Worm (Caenorhabditis elegans) whole organism, young adult: ENCODE measurements around the gene B0001.3.
A peak's percentile ranks its signal among the peaks of the same experiment; 100 is the strongest.
"Not testable (repeated sequence)": the region's sequence is repeated elsewhere in the genome, so short reads cannot be mapped to it uniquely, and the experiment has no call there.

Experiments used
- B0019.2 ChIP-seq: fragments of 200-800 bp; sonication (Bioruptor generic); conservative IDR thresholded peaks from 2 replicates; pipeline ENCODE4 v1.3.6; 2022; ENCODE audit warnings: missing genetic modification reagents, missing genetic modification characterization, missing compliant biosample characterization
- B0336.3 ChIP-seq: fragments of 200-800 bp; sonication (Bioruptor generic); IDR thresholded peaks from 2 replicates; pipeline ENCODE4 v1.3.6; 2022; ENCODE audit warnings: missing genetic modification characterization, missing compliant biosample characterization
- D2030.7 ChIP-seq: fragments of 200-800 bp; sonication (Bioruptor generic); IDR thresholded peaks from 2 replicates; pipeline ENCODE4 v1.3.6; 2022; ENCODE audit warnings: missing genetic modification reagents, missing genetic modification characterization, missing compliant biosample characterization
- F37B4.10 ChIP-seq: fragments of 200-800 bp; sonication (Bioruptor generic); IDR thresholded peaks from 2 replicates; pipeline ENCODE4 v1.3.6; 2022; ENCODE audit warnings: missing genetic modification characterization, missing compliant biosample characterization
- F49E8.2 ChIP-seq: sonication (generic microtip); optimal IDR thresholded peaks from 3 replicates; lab custom pipeline; 2017; ENCODE audit warnings: missing genetic modification characterization, mild to moderate bottlenecking, missing compliant biosample characterization, antibody characterized with exemption, moderate library complexity; ENCODE audit not compliant: insufficient read depth
- F55B11.4 ChIP-seq: sonication (generic microtip); optimal IDR thresholded peaks from 2 replicates; lab custom pipeline; 2016; ENCODE audit warnings: missing compliant biosample characterization, missing genetic modification characterization, borderline replicate concordance; ENCODE audit not compliant: insufficient read depth
- F57C9.4 ChIP-seq: sonication (generic microtip); optimal IDR thresholded peaks from 2 replicates; lab custom pipeline; 2017; ENCODE audit warnings: mild to moderate bottlenecking, missing genetic modification characterization, missing compliant biosample characterization
- Y79H2A.3 ChIP-seq: fragments of 200-800 bp; sonication (Bioruptor generic); conservative IDR thresholded peaks from 2 replicates; pipeline ENCODE4 v1.3.6; 2022; ENCODE audit warnings: missing genetic modification reagents, missing genetic modification characterization, missing compliant biosample characterization
- Y95B8A.8 ChIP-seq: fragments of 200-800 bp; sonication (Bioruptor generic); IDR thresholded peaks from 2 replicates; pipeline ENCODE4 v1.3.6; 2022; ENCODE audit warnings: missing genetic modification reagents, missing genetic modification characterization, missing compliant biosample characterization
- ZK185.1 ChIP-seq: sonication (generic microtip); optimal IDR thresholded peaks from 2 replicates; lab custom pipeline; 2016; ENCODE audit warnings: mild to moderate bottlenecking, missing genetic modification characterization, missing compliant biosample characterization; ENCODE audit not compliant: poor library complexity, severe bottlenecking
- aptf-3 ChIP-seq: fragments of 200-800 bp; sonication (Bioruptor generic); IDR thresholded peaks from 2 replicates; pipeline ENCODE4 v1.3.6; 2022; ENCODE audit warnings: missing genetic modification characterization, missing compliant biosample characterization
- athp-1 ChIP-seq: sonication (generic microtip); optimal IDR thresholded peaks from 2 replicates; lab custom pipeline; 2017; ENCODE audit warnings: mild to moderate bottlenecking, missing genetic modification characterization, missing compliant biosample characterization
- attf-3 ChIP-seq: fragments of 200-800 bp; sonication (Bioruptor generic); conservative IDR thresholded peaks from 2 replicates; pipeline ENCODE4 v1.3.6; 2022; ENCODE audit warnings: missing genetic modification reagents, missing genetic modification characterization, missing compliant biosample characterization
- attf-6 ChIP-seq: fragments of 200-800 bp; sonication (Bioruptor generic); IDR thresholded peaks from 2 replicates; pipeline ENCODE4 v1.3.6; 2022; ENCODE audit warnings: missing genetic modification reagents, missing genetic modification characterization, missing compliant biosample characterization
- bed-2 ChIP-seq: fragments of 200-800 bp; sonication (Bioruptor generic); IDR thresholded peaks from 2 replicates; pipeline ENCODE4 v1.3.6; 2022; ENCODE audit warnings: missing genetic modification reagents, missing genetic modification characterization, missing compliant biosample characterization
- ceh-27 ChIP-seq: fragments of 200-800 bp; sonication (Bioruptor generic); optimal IDR thresholded peaks from 2 replicates; lab custom pipeline; 2018; ENCODE audit warnings: mild to moderate bottlenecking, missing genetic modification characterization, moderate library complexity, missing compliant biosample characterization
- ceh-79 ChIP-seq: sonication (generic microtip); optimal IDR thresholded peaks from 2 replicates; lab custom pipeline; 2017; ENCODE audit warnings: mild to moderate bottlenecking, missing genetic modification characterization, missing compliant biosample characterization
- dpff-1 ChIP-seq: sonication (generic microtip); optimal IDR thresholded peaks from 2 replicates; lab custom pipeline; 2017; ENCODE audit warnings: mild to moderate bottlenecking, missing genetic modification characterization, missing compliant biosample characterization
- dpl-1 ChIP-seq: fragments of 150-350 bp; optimal IDR thresholded peaks from 2 replicates; lab custom pipeline; 2014; ENCODE audit warnings: missing biosample characterization, missing genetic modification reagents, missing genetic modification characterization
- fkh-3 ChIP-seq: sonication (generic microtip); optimal IDR thresholded peaks from 2 replicates; lab custom pipeline; 2016; ENCODE audit warnings: mild to moderate bottlenecking, missing genetic modification characterization, missing compliant biosample characterization
- gei-17 ChIP-seq: fragments of 200-800 bp; sonication (Bioruptor generic); optimal IDR thresholded peaks from 2 replicates; lab custom pipeline; 2018; ENCODE audit warnings: mild to moderate bottlenecking, missing genetic modification characterization, missing compliant biosample characterization
- him-1 ChIP-seq: sonication (generic microtip); optimal IDR thresholded peaks from 2 replicates; lab custom pipeline; 2016; ENCODE audit warnings: missing genotype, missing genetic modification reagents, missing genetic modification characterization, missing compliant biosample characterization
- hlh-26 ChIP-seq: fragments of 200-800 bp; sonication (Bioruptor generic); conservative IDR thresholded peaks from 2 replicates; pipeline ENCODE4 v1.3.6; 2022; ENCODE audit warnings: missing genetic modification reagents, missing genetic modification characterization, missing compliant biosample characterization
- hrde-1 ChIP-seq: sonication (generic microtip); optimal IDR thresholded peaks from 2 replicates; lab custom pipeline; 2016; ENCODE audit warnings: missing genetic modification characterization, mild to moderate bottlenecking, missing compliant biosample characterization, moderate library complexity, missing genotype, missing genetic modification reagents, borderline replicate concordance
- let-526 ChIP-seq: fragments of 200-800 bp; sonication (Bioruptor generic); IDR thresholded peaks from 2 replicates; pipeline ENCODE4 v1.3.6; 2022; ENCODE audit warnings: missing genetic modification reagents, missing genetic modification characterization, missing compliant biosample characterization
- let-607 ChIP-seq, 2 experiments: fragments of 200-800 bp in 1 of 2; sonication (Bioruptor generic) in 1 of 2; sonication (generic microtip) in 1 of 2; optimal IDR thresholded peaks; 2 replicates each; lab custom pipeline; 2016 to 2018; ENCODE audit warnings: mild to moderate bottlenecking in 2 of 2, missing compliant biosample characterization in 2 of 2, missing genetic modification characterization in 2 of 2, moderate library complexity in 2 of 2, missing genotype in 1 of 2
- lsl-1 ChIP-seq: fragments of 200-800 bp; sonication (Bioruptor generic); optimal IDR thresholded peaks from 2 replicates; lab custom pipeline; 2018; ENCODE audit warnings: mild to moderate bottlenecking, missing genetic modification characterization, moderate library complexity, missing compliant biosample characterization
- madf-8 ChIP-seq: fragments of 200-800 bp; sonication (Bioruptor generic); conservative IDR thresholded peaks from 2 replicates; pipeline ENCODE4 v1.3.6; 2022; ENCODE audit warnings: missing genetic modification reagents, missing genetic modification characterization, missing compliant biosample characterization
- mes-4 ChIP-seq: sonication (generic microtip); optimal IDR thresholded peaks from 2 replicates; lab custom pipeline; 2016; ENCODE audit warnings: missing genotype, missing genetic modification characterization, missing compliant biosample characterization
- nfya-1 ChIP-seq: sonication (generic microtip); optimal IDR thresholded peaks from 2 replicates; lab custom pipeline; 2017; ENCODE audit warnings: antibody characterized with exemption, missing compliant biosample characterization, missing genetic modification characterization, borderline replicate concordance; ENCODE audit not compliant: insufficient read depth
- nfya-2 ChIP-seq: fragments of 200-800 bp; sonication (Bioruptor generic); IDR thresholded peaks from 2 replicates; pipeline ENCODE4 v1.3.6; 2022; ENCODE audit warnings: missing genetic modification reagents, missing genetic modification characterization, missing compliant biosample characterization
- rec-8 ChIP-seq, 2 experiments: sonication (generic microtip); optimal IDR thresholded peaks; 2 replicates each; lab custom pipeline; 2016; ENCODE audit warnings: mild to moderate bottlenecking in 2 of 2, missing genetic modification characterization in 2 of 2, missing genetic modification reagents in 2 of 2, missing genotype in 2 of 2, missing biosample characterization in 1 of 2, missing compliant biosample characterization in 1 of 2, moderate library complexity in 1 of 2
- rpc-1 ChIP-seq, 2 experiments: fragments of 150-350 bp in 1 of 2; sonication (generic microtip) in 1 of 2; optimal IDR thresholded peaks; 2 replicates each; lab custom pipeline; 2014 to 2018; ENCODE audit warnings: missing biosample characterization in 1 of 2, missing genetic modification characterization in 1 of 2, missing genetic modification reagents in 1 of 2, missing genotype in 1 of 2
- sdz-38 ChIP-seq: sonication (generic microtip); optimal IDR thresholded peaks from 2 replicates; lab custom pipeline; 2016; ENCODE audit warnings: missing genotype, missing genetic modification characterization, missing compliant biosample characterization
- somi-1 ChIP-seq: fragments of 200-800 bp; sonication (Bioruptor generic); optimal IDR thresholded peaks from 2 replicates; lab custom pipeline; 2018; ENCODE audit warnings: mild to moderate bottlenecking, missing genetic modification characterization, missing compliant biosample characterization
- unc-62 ChIP-seq: fragments of 150-350 bp; optimal IDR thresholded peaks from 2 replicates; lab custom pipeline; 2014; ENCODE audit warnings: missing biosample characterization, missing genetic modification reagents, missing genetic modification characterization
- ztf-22 ChIP-seq: fragments of 200-800 bp; sonication (Bioruptor generic); optimal IDR thresholded peaks from 2 replicates; lab custom pipeline; 2018; ENCODE audit warnings: mild to moderate bottlenecking, missing genetic modification characterization, moderate library complexity, missing compliant biosample characterization
- ztf-28 ChIP-seq: fragments of 200-800 bp; sonication (Bioruptor generic); IDR thresholded peaks from 2 replicates; pipeline ENCODE4 v1.3.6; 2022; ENCODE audit warnings: missing genetic modification reagents, missing genetic modification characterization, missing compliant biosample characterization

B0001.3 gene

DNA sequence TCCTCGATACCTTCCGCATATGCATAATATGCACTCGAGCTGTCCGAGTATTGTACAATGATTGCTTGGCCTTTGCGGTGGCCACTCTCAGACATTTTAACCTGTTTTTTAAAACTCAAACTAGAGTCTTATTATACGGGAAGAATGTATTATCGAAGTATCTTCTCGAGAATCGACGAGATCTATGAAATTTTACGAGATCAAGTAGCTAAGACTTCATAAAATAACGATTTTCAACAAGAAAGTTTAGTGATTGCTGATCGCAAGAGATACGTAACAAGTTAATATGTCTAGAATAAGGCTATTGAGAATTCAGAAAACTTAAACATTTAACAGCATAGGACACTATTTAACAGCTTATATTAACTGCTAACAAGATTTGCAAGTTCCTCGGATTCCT is 2.3 kb downstream of the B0001.3 start, which contains the start of gene B0001.5:
TSS of gene B0001.5 (minus strand) at position 101 of the 400 bp plus-strand sequence.
- TF ChIP-seq attf-6 (GFP tag; lab: Robert Waterston, UW) (no peak), madf-8 (GFP tag; lab: Robert Waterston, UW) (no peak), dpl-1 (no peak), ztf-28 (GFP tag; lab: Robert Waterston, UW) (no peak), nfya-1 (tag; lab: Kevin White, UChicago) (no peak), F49E8.2 (no peak), rec-8 (tag; optimal IDR thresholded peaks at IDR 0.05; lab: Kevin White, UChicago) (no peak), hlh-26 (GFP tag; lab: Robert Waterston, UW) (no peak), ceh-79 (tag; lab: Kevin White, UChicago) (no peak), ZK185.1 (tag; lab: Kevin White, UChicago) (no peak), F55B11.4 (tag; lab: Kevin White, UChicago) (no peak), nfya-2 (no peak)

DNA sequence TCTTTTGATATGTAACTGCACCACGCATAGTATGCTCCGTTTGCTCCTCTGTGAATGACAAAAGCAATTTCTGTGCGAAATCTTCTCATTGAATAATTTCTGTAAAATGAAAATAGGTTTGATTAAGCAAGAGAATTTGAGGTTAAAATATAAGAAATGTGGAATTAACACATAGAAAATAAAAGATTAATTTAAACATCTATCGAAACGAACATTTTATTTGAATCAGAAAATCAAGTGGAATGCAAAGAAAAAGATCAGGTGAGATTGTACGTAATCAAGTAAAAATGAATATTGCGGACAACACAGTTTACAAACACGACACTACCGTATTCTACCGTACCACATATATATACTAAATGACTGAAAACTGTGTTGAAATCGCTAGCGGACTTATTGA is 4.6 kb downstream of the B0001.3 start, which contains the start of gene B0001.8:
TSS of gene B0001.8 (minus strand) at position 101 of the 400 bp plus-strand sequence.
- TF ChIP-seq Y79H2A.3, result 0 out of 2 replicates have a peak, but pooled peaks have one; percentile 41
- no peak for TF ChIP-seq dpff-1

DNA sequence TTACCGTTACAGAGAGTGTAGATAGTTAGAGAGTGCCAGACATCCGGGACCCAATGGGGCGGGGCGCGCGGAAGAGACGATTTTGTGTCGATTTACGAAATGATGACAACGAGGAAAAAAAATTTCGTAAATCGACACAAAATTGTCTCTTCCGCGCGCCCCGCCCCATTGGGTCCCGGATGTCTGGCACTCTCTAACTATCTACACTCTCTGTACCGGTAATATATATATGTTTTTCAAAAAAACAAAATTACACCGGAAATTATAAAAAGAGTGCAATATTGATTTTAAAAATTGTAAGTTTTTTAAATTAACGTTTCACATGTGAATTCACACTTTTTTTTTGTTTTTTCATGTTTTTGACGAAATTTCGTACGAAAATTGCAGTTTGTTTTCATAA is 7.4 kb downstream of the B0001.3 start, which contains the start of gene B0001.4:
TSS of gene B0001.4 (minus strand) at position 101 of the 400 bp plus-strand sequence.
- not testable (repeated sequence) for TF ChIP-seq sdz-38 (tag; lab: Kevin White, UChicago); somi-1; Y95B8A.8 (GFP tag; lab: Robert Waterston, UW)

DNA sequence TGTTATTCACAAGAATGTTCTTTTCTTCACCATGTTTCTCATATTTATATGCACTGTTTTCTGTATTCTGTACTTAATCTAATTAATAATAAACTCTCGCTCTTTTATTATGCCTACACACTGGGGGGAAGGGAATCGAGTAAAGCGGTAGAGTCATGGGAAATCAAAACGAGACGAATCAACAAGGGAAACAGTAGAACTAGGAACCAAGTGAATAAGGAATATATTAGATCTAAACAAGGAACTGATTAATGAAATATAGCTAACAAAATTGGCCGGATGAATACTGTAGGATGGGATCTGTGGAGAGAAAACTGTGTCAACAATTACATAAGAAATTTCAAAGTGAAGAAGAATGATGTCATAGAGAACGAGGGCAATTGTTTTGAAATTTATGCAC is 10.5 kb downstream of the B0001.3 start:
- TF ChIP-seq lsl-1 (GFP tag; lab: Kevin White, UChicago) (peak; percentile 1), ceh-79 (tag; lab: Kevin White, UChicago) (no peak), unc-62 (GFP tag; lab: Kevin White, UChicago) (no peak), him-1 (tag; lab: Kevin White, UChicago) (peak; percentile 99), hrde-1 (tag; lab: Kevin White, UChicago) (peak; percentile 23)

DNA sequence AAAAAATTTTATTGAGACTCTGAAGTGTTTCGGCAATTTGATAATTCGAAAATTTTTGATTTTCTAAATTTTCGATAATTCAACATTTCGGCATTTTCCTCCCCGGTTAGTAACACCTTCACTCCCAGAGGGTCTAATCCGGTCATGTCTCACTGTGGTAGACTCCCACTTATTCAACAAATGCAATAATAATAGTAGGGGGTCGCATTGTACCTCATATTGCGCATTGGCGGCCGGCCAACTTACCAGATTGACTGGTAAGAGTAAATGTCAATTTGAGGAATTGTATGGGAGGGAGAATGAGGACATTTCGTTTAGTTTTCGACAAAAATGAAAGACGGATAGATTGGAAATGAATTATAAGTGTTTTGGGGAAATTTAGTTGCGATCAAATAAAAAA is 11.8 kb downstream of the B0001.3 start:
- no peak for TF ChIP-seq F37B4.10
- no peak for TF ChIP-seq ztf-22 (GFP tag; lab: Kevin White, UChicago)
- no peak for TF ChIP-seq bed-2
- TF ChIP-seq fkh-3 (tag; lab: Kevin White, UChicago), result no peak
- no peak for TF ChIP-seq rpc-1 (optimal IDR thresholded peaks at IDR 0.05; lab: Kevin White, UChicago)
- no peak for TF ChIP-seq rpc-1 (tag; optimal IDR thresholded peaks at IDR 0.05; lab: Kevin White, UChicago)
- no peak for TF ChIP-seq hlh-26 (GFP tag; lab: Robert Waterston, UW)
- no peak for TF ChIP-seq D2030.7 (GFP tag; lab: Robert Waterston, UW)
- TF ChIP-seq ceh-27 (GFP tag; lab: Kevin White, UChicago), result no peak
- TF ChIP-seq gei-17 (GFP tag; lab: Kevin White, UChicago), result no peak
- TF ChIP-seq B0336.3 (GFP tag; lab: Robert Waterston, UW), result no peak
- TF ChIP-seq athp-1 (tag; lab: Kevin White, UChicago), result no peak
- TF ChIP-seq aptf-3 (GFP tag; lab: Robert Waterston, UW), result no peak
- no peak for TF ChIP-seq F57C9.4 (tag; lab: Kevin White, UChicago)
- no peak for TF ChIP-seq let-526 (GFP tag; lab: Robert Waterston, UW)
- TF ChIP-seq B0019.2 (GFP tag; lab: Robert Waterston, UW), result no peak
- no peak for TF ChIP-seq let-607 (tag; optimal IDR thresholded peaks at IDR 0.05; lab: Kevin White, UChicago)
- TF ChIP-seq mes-4 (tag; lab: Kevin White, UChicago), result no peak
- no peak for TF ChIP-seq attf-3 (GFP tag; lab: Robert Waterston, UW)
